Worm (Caenorhabditis elegans) whole organism, early embryonic: ENCODE results near the gene nhr-111.

ENCODE experiments used
- B0310.2 ChIP-seq: sonication (generic microtip); optimal IDR thresholded peaks from 2 replicates; lab custom pipeline; 2016; ENCODE audit warnings: mild to moderate bottlenecking, missing genetic modification characterization, missing compliant biosample characterization
- aly-1 ChIP-seq: sonication (generic microtip); optimal IDR thresholded peaks from 2 replicates; lab custom pipeline; 2016; ENCODE audit warnings: missing genetic modification characterization, missing compliant biosample characterization
- ama-1 ChIP-seq: fragments of 150-350 bp; optimal IDR thresholded peaks from 2 replicates; lab custom pipeline; 2014
- ets-7 ChIP-seq: sonication (generic microtip); optimal IDR thresholded peaks from 2 replicates; lab custom pipeline; 2016; ENCODE audit warnings: missing genotype, missing genetic modification characterization, missing compliant biosample characterization
- hmbx-1 ChIP-seq: sonication (generic microtip); optimal IDR thresholded peaks from 2 replicates; lab custom pipeline; 2016; ENCODE audit warnings: mild to moderate bottlenecking, missing genetic modification characterization, missing compliant biosample characterization
- hnd-1 ChIP-seq: sonication (generic microtip); optimal IDR thresholded peaks from 2 replicates; lab custom pipeline; 2016; ENCODE audit warnings: missing genetic modification characterization, missing compliant biosample characterization
- tbx-37 ChIP-seq: fragments of 200-800 bp; sonication (Bioruptor generic); conservative IDR thresholded peaks from 2 replicates; pipeline ENCODE4 v1.3.6; 2022; ENCODE audit warnings: missing genetic modification reagents, missing genetic modification characterization, missing compliant biosample characterization

DNA sequence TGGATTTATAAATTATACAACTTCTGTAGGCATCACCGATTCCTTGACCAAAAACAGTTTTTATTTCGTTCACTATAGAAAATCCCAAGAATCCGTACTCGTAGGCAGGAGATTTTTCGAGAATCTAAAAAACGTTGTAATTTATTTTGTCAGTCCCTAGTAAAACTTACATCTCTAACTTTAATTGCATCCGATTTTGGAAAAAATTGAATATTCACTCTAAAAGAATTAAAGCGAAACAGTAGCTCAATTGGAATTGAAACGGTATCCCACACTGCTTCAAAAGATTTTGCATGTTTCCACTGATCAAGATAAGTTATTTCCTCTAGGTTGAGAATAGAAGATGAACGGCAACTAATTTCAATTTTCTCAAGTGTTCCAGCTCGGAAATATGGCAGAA, 6.6 kb upstream of the nhr-111 start, which contains the start of gene fbxa-142:
- TF ChIP-seq hmbx-1 (tag; lab: Kevin White, UChicago) = no peak
- TF ChIP-seq ama-1 (lab: Kevin White, UChicago) = no peak
- TF ChIP-seq aly-1 (tag; lab: Kevin White, UChicago) = no peak
- no peak for TF ChIP-seq ets-7 (tag; lab: Kevin White, UChicago)
- TF ChIP-seq B0310.2 (tag; lab: Kevin White, UChicago) = no peak
- TF ChIP-seq tbx-37 (GFP tag; lab: Robert Waterston, UW) = no peak
- TF ChIP-seq hnd-1 = no peak
